Worm (Caenorhabditis elegans) whole organism, L4 larva: ENCODE measurements around the gene F25B5.5.

Experiments used
- R02D3.7 ChIP-seq: fragments of 150-350 bp; sonication (generic microtip); optimal IDR thresholded peaks from 3 replicates; lab custom pipeline; 2014; ENCODE audit warnings: missing biosample characterization, missing genetic modification characterization
- ama-1 ChIP-seq: fragments of 150-350 bp; optimal IDR thresholded peaks from 2 replicates; lab custom pipeline; 2014; ENCODE audit warnings: inconsistent platforms, mixed read lengths
- ceh-82 ChIP-seq: sonication (generic microtip); optimal IDR thresholded peaks from 2 replicates; lab custom pipeline; 2017; ENCODE audit warnings: missing biosample characterization, missing genetic modification characterization
- daf-8 ChIP-seq: fragments of 200-800 bp; sonication (Bioruptor generic); IDR thresholded peaks from 2 replicates; pipeline ENCODE4 v1.3.6; 2022; ENCODE audit warnings: missing genetic modification characterization, missing compliant biosample characterization
- jun-1 ChIP-seq: fragments of 150-350 bp; optimal IDR thresholded peaks from 2 replicates; lab custom pipeline; 2014; ENCODE audit warnings: missing biosample characterization, missing genetic modification reagents, missing genetic modification characterization
- lin-39 ChIP-seq: fragments of 150-350 bp; optimal IDR thresholded peaks from 2 replicates; lab custom pipeline; 2014; ENCODE audit warnings: missing biosample characterization, missing genetic modification reagents, missing genetic modification characterization
- lir-3 ChIP-seq: sonication (generic microtip); optimal IDR thresholded peaks from 2 replicates; lab custom pipeline; 2016; ENCODE audit warnings: mild to moderate bottlenecking, missing genetic modification characterization, missing compliant biosample characterization
- mdl-1 ChIP-seq, 2 experiments: fragments of 150-350 bp in 1 of 2; sonication (generic microtip) in 1 of 2; optimal IDR thresholded peaks; 2 replicates each; lab custom pipeline; 2014 to 2017; ENCODE audit warnings: missing biosample characterization in 2 of 2, missing genetic modification characterization in 2 of 2
- mep-1 ChIP-seq: fragments of 150-350 bp; sonication (generic microtip); optimal IDR thresholded peaks from 3 replicates; lab custom pipeline; 2014; ENCODE audit warnings: missing biosample characterization, missing genetic modification characterization
- nhr-237 ChIP-seq: sonication (generic microtip); optimal IDR thresholded peaks from 2 replicates; lab custom pipeline; 2017; ENCODE audit warnings: missing biosample characterization, missing genetic modification characterization
- pha-4 ChIP-seq, 2 experiments: fragments of 150-350 bp in 1 of 2; fragments of 200-800 bp in 1 of 2; sonication (Bioruptor generic) in 1 of 2; IDR thresholded peaks in 1 of 2; optimal IDR thresholded peaks in 1 of 2; 2 replicates each; pipeline versions ENCODE4 v1.3.6 to Lab custom; 2014 to 2022; ENCODE audit warnings: missing genetic modification characterization in 2 of 2, missing genetic modification reagents in 2 of 2, missing biosample characterization in 1 of 2, missing compliant biosample characterization in 1 of 2
- tra-1 ChIP-seq: fragments of 200-800 bp; sonication (Bioruptor generic); IDR thresholded peaks from 2 replicates; pipeline ENCODE4 v1.3.6; 2022; ENCODE audit warnings: missing genetic modification reagents, missing genetic modification characterization, missing compliant biosample characterization
- unc-62 ChIP-seq, 3 experiments: fragments of 150-350 bp in 1 of 3; sonication (generic microtip); optimal IDR thresholded peaks in 2 of 3; peaks in 1 of 3; 1 replicate in 1 of 3; 2 replicates in 2 of 3; lab custom pipeline; 2014 to 2017; ENCODE audit warnings: missing biosample characterization in 3 of 3, missing genetic modification characterization in 3 of 3, missing genetic modification reagents in 3 of 3, missing genotype in 1 of 3

DNA sequence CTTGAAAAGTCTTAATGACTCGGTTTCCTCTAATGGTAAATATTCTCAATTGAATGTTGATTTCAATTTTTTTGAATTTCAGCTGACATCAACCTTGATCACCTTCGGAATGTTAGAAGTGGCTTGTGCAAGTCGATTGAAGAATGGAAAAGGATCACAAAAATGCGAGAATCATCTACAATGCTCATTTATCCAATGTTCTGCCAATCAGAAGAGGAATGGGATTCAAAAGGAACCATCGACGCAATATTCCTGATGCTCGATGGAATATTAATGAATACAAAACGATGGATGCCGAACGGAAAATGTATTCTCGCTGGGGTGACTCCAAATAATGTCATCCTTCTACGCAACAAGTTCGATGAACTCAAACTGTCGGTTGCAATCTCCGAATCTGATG, 15.6 kb upstream of the F25B5.5 start:
- TF ChIP-seq mep-1 (tag; lab: Kevin White, UChicago), result no peak
- TF ChIP-seq tra-1 (GFP tag; lab: Robert Waterston, UW), result no peak
- TF ChIP-seq ceh-82 (tag; lab: Kevin White, UChicago), result no peak
- TF ChIP-seq pha-4 (GFP tag; IDR thresholded peaks at IDR 0.05; lab: Robert Waterston, UW), result no peak
- no peak for TF ChIP-seq pha-4 (tag; optimal IDR thresholded peaks at IDR 0.05; lab: Kevin White, UChicago)
- no peak for TF ChIP-seq unc-62 (GFP tag; optimal IDR thresholded peaks at IDR 0.05 in 1 of 2; lab: Kevin White, UChicago)
- no peak for TF ChIP-seq unc-62 (tag; optimal IDR thresholded peaks at IDR 0.05; lab: Kevin White, UChicago)
- no peak for TF ChIP-seq R02D3.7 (tag; lab: Kevin White, UChicago)
- TF ChIP-seq mdl-1 (tag; optimal IDR thresholded peaks at IDR 0.05; lab: Kevin White, UChicago), result no peak
- TF ChIP-seq jun-1 (tag; lab: Kevin White, UChicago), result no peak
- no peak for TF ChIP-seq daf-8 (GFP tag; lab: Robert Waterston, UW)
- no peak for TF ChIP-seq ama-1 (lab: Kevin White, UChicago)
- TF ChIP-seq nhr-237 (tag; lab: Kevin White, UChicago), result no peak
- TF ChIP-seq lin-39 (tag; lab: Kevin White, UChicago), result no peak
- no peak for TF ChIP-seq lir-3 (tag; lab: Kevin White, UChicago)
